Fruit fly (Drosophila melanogaster) ovary, adult (tissue): ENCODE measurements around the gene sens-2.

Experiments
- CG17801 ChIP-seq: fragments of 200-800 bp; optimal IDR thresholded peaks from 2 replicates; lab custom pipeline; 2019; ENCODE audit warnings: missing biosample characterization, mild to moderate bottlenecking, missing genetic modification characterization, moderate library complexity; ENCODE audit not compliant: partially characterized antibody

sens-2 gene

dm6 chr2L:6837829-6838228, 16.1 kb downstream of the sens-2 start:
- TF ChIP-seq CG17801 = no peak

DNA sequence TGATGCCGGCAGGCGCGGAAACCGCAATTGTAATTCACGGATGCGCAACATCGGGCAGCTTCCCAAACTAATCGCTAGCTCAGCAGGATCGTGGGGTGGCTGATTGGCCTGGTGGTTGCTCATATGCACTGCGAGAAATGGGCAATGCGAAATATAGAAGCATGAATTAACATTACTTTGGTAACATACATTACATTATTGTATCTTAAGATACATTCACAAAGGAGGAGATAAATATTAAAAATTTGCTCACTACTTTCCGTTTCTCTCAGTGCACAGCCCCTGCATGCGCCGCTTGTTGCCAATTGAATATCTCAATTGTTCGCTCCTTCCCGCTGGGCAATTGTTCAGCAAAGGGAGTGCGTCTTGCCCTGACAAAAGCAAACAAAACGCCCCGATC, 19.6 kb downstream of the sens-2 start:
- no peak for TF ChIP-seq CG17801

dm6 chr2L:6843434-6843833, 21.7 kb downstream of the sens-2 start:
- no peak for TF ChIP-seq CG17801

dm6 chr2L:6850963-6851362, 29.2 kb downstream of the sens-2 start:
- no peak for TF ChIP-seq CG17801

dm6 chr2L:6851963-6852671, 30.4 kb downstream of the sens-2 start, which contains the start of gene Rca1:
TSS of gene Rca1 (plus strand) at chr2L:6852315.
- no peak for TF ChIP-seq CG17801

DNA sequence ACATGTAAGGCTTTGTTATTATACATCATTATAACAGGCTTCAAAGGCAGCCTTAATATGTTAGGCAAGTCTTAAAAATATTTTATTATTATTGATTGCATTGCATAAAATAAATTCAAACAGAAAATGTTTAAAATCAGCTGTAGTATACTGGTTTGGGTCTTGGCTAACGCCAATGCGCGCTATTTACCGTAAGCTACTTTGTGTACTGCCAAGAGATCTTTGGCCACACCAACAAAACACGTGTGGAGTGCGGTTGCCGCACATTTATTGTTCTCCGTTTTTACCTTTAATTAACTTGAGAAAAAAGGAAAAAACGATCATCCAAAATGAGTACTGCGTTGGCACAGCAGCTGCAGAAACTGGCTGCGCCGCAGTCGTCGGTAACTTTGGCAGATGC, 32.2 kb downstream of the sens-2 start:
- no peak for TF ChIP-seq CG17801

- no peak for TF ChIP-seq CG17801
Observed at dm6 chr2L:6868178-6868867, 46.6 kb downstream of the sens-2 start.

DNA sequence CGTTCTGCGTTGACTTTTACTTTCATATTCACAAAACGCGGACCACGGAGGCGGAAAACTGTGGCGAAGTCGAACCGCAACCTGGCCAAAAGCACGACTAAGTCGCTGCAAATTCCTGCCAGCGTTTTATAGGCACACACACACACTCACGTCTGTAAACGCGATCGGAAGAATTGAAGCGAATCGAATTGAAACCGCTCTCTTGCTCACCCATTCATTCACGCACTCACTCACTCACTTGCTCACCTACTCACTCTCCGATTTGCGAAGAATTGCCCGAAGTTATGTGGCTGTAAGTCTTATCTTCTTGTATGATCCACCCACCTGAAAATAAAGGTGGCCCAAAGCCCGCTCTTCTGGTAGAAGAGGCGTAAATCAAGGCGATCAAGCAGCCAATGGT, 48.6 kb downstream of the sens-2 start, which contains the start of gene Nha1:
Nha1 (minus strand) TSS at position 101 of the 400 bp plus-strand sequence.
- TF ChIP-seq CG17801 = no peak

DNA sequence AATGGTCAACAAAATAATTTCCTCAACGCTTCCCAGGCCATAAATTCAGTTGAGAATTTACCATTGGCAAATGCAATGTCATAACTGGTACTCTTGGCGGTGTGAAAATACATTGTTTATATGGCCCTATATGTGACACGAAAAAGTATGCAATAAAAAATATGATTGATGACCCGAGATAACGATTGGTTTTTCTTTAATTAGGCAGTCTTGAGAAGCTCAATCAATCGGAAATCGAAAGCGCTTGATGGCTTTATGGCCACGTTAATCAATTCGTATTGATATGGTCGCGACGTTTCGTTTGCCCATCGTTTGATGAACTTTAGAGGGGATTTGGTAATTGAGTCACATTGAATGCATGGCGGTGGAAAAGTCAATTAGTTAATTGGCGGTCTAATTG, 49.0 kb downstream of the sens-2 start:
- TF ChIP-seq CG17801 = no peak

dm6 chr2L:6874006-6874405, 52.3 kb downstream of the sens-2 start:
- TF ChIP-seq CG17801 = no peak

- no peak for TF ChIP-seq CG17801
Observed at dm6 chr2L:6874526-6875198, 52.9 kb downstream of the sens-2 start, which contains the start of gene Nlg2. TSS of gene Nlg2 (plus strand) at chr2L:6874900.
